Fruit fly (Drosophila melanogaster) whole organism, embryonic: ENCODE measurements around the gene CG32413.

ENCODE experiments used
- C15 ChIP-seq: fragments of 200-800 bp; sonication (Bioruptor generic); IDR thresholded peaks from 3 replicates; pipeline ENCODE4 v1.3.6; 2022; ENCODE audit warnings: missing biosample characterization, missing genetic modification characterization
- CG12769 ChIP-seq: fragments of 200-800 bp; sonication (Bioruptor generic); optimal IDR thresholded peaks from 2 replicates; lab custom pipeline; 2019; ENCODE audit warnings: missing biosample characterization, mild to moderate bottlenecking, missing genetic modification characterization, moderate library complexity
- CG13296 ChIP-seq: fragments of 200-800 bp; sonication (Bioruptor generic); optimal IDR thresholded peaks from 3 replicates; lab custom pipeline; 2018; ENCODE audit warnings: missing biosample characterization, mild to moderate bottlenecking, missing genetic modification characterization
- CG13424 ChIP-seq: fragments of 200-800 bp; sonication (Bioruptor generic); optimal IDR thresholded peaks from 2 replicates; lab custom pipeline; 2019; ENCODE audit warnings: missing biosample characterization, mild to moderate bottlenecking, missing genetic modification characterization, moderate library complexity
- CG13775 ChIP-seq: fragments of 200-800 bp; sonication (Bioruptor generic); optimal IDR thresholded peaks from 3 replicates; lab custom pipeline; 2017; ENCODE audit warnings: missing biosample characterization, mild to moderate bottlenecking, missing genetic modification characterization
- CG15601 ChIP-seq: fragments of 200-800 bp; sonication (Bioruptor generic); optimal IDR thresholded peaks from 3 replicates; lab custom pipeline; 2019; ENCODE audit warnings: missing biosample characterization, mild to moderate bottlenecking, missing genetic modification characterization, moderate library complexity
- CG17912 ChIP-seq: fragments of 200-800 bp; sonication (Bioruptor generic); optimal IDR thresholded peaks from 2 replicates; lab custom pipeline; 2018; ENCODE audit warnings: missing biosample characterization, mild to moderate bottlenecking, missing genetic modification characterization
- CG2120 ChIP-seq: fragments of 200-800 bp; sonication (Bioruptor generic); optimal IDR thresholded peaks from 3 replicates; lab custom pipeline; 2016; ENCODE audit warnings: missing biosample characterization, missing genetic modification characterization
- CG32772 ChIP-seq: fragments of 200-800 bp; sonication (Bioruptor generic); IDR thresholded peaks from 2 replicates; pipeline ENCODE4 v1.3.6; 2022; ENCODE audit warnings: missing biosample characterization, missing genetic modification characterization
- CG34422 ChIP-seq: fragments of 200-800 bp; sonication (Bioruptor generic); IDR thresholded peaks from 3 replicates; pipeline ENCODE4 v1.3.6; 2022; ENCODE audit warnings: missing biosample characterization, missing genetic modification characterization
- CG3838 ChIP-seq: fragments of 200-800 bp; sonication (Bioruptor generic); optimal IDR thresholded peaks from 3 replicates; lab custom pipeline; 2016; ENCODE audit warnings: missing biosample characterization, missing genetic modification characterization
- CG43689 ChIP-seq: fragments of 200-800 bp; sonication (Bioruptor generic); IDR thresholded peaks from 2 replicates; pipeline ENCODE4 v1.3.6; 2022; ENCODE audit warnings: missing biosample characterization, missing genetic modification characterization
- CG4617 ChIP-seq: fragments of 200-800 bp; sonication (Bioruptor generic); optimal IDR thresholded peaks from 3 replicates; lab custom pipeline; 2016; ENCODE audit warnings: missing biosample characterization, missing genetic modification characterization, borderline replicate concordance
- CG4820 ChIP-seq: fragments of 200-800 bp; sonication (Bioruptor generic); optimal IDR thresholded peaks from 3 replicates; lab custom pipeline; 2016; ENCODE audit warnings: missing biosample characterization, missing genetic modification characterization
- Chrac-16 ChIP-seq: fragments of 200-800 bp; sonication (Bioruptor generic); optimal IDR thresholded peaks from 3 replicates; lab custom pipeline; 2016; ENCODE audit warnings: missing biosample characterization, missing genetic modification characterization
- CkIIα-i1 ChIP-seq: fragments of 200-800 bp; sonication (Bioruptor generic); IDR thresholded peaks from 2 replicates; pipeline ENCODE4 v1.3.6; 2022; ENCODE audit warnings: missing biosample characterization, missing genetic modification characterization
- CrebB ChIP-seq: fragments of 200-800 bp; sonication (Bioruptor generic); optimal IDR thresholded peaks from 3 replicates; lab custom pipeline; 2018; ENCODE audit warnings: missing biosample characterization, mild to moderate bottlenecking, missing genetic modification characterization
- D19A ChIP-seq: fragments of 200-800 bp; optimal IDR thresholded peaks from 3 replicates; lab custom pipeline; 2019; ENCODE audit warnings: missing biosample characterization, mild to moderate bottlenecking, missing genetic modification characterization, moderate library complexity
- Dbx ChIP-seq: fragments of 200-800 bp; sonication (Bioruptor generic); IDR thresholded peaks from 3 replicates; pipeline ENCODE4 v1.3.6; 2022; ENCODE audit warnings: missing biosample characterization, missing genetic modification characterization
- Dek ChIP-seq: fragments of 200-800 bp; sonication (Bioruptor generic); optimal IDR thresholded peaks from 3 replicates; lab custom pipeline; 2019; ENCODE audit warnings: missing biosample characterization, mild to moderate bottlenecking, missing genetic modification characterization, moderate library complexity
- Dip3 ChIP-seq: fragments of 200-800 bp; sonication (Bioruptor generic); optimal IDR thresholded peaks from 3 replicates; lab custom pipeline; 2016; ENCODE audit warnings: missing biosample characterization, missing genetic modification characterization
- Dll ChIP-seq: fragments of 200-800 bp; sonication (Bioruptor generic); IDR thresholded peaks from 4 replicates; pipeline ENCODE4 v1.3.6; 2022; ENCODE audit warnings: missing biosample characterization, missing genetic modification characterization; ENCODE audit not compliant: partially characterized antibody
- Doc3 ChIP-seq: fragments of 200-800 bp; sonication (Bioruptor generic); IDR thresholded peaks from 3 replicates; pipeline ENCODE4 v1.3.6; 2022; ENCODE audit warnings: missing biosample characterization, missing genetic modification characterization; ENCODE audit not compliant: partially characterized antibody
- ERR ChIP-seq: fragments of 200-800 bp; sonication (Bioruptor generic); optimal IDR thresholded peaks from 2 replicates; lab custom pipeline; 2016; ENCODE audit warnings: missing biosample characterization, missing genetic modification characterization
- HmgD ChIP-seq: fragments of 200-800 bp; sonication (Bioruptor generic); optimal IDR thresholded peaks from 3 replicates; lab custom pipeline; 2016; ENCODE audit warnings: missing biosample characterization, missing genetic modification characterization
- Hmr ChIP-seq: fragments of 200-800 bp; sonication (Bioruptor generic); optimal IDR thresholded peaks from 3 replicates; lab custom pipeline; 2017; ENCODE audit warnings: mild to moderate bottlenecking, missing biosample characterization, missing genetic modification reagents, missing genetic modification characterization
- Hmx ChIP-seq: fragments of 200-800 bp; sonication (Bioruptor generic); optimal IDR thresholded peaks from 2 replicates; lab custom pipeline; 2016; ENCODE audit warnings: missing biosample characterization, missing genetic modification characterization
- Hr78 ChIP-seq, 2 experiments: fragments of 200-800 bp in 1 of 2; fragments of >200 bp in 1 of 2; sonication (Bioruptor generic) in 1 of 2; optimal IDR thresholded peaks; 2 replicates each; lab custom pipeline; 2017 to 2019; ENCODE audit warnings: missing biosample characterization in 2 of 2, missing genetic modification characterization in 2 of 2, mild to moderate bottlenecking in 1 of 2, moderate library complexity in 1 of 2
- Lhr ChIP-seq: fragments of 200-800 bp; sonication (Bioruptor generic); optimal IDR thresholded peaks from 3 replicates; lab custom pipeline; 2017; ENCODE audit warnings: mild to moderate bottlenecking, missing biosample characterization, missing genetic modification reagents, missing genetic modification characterization
- NFAT ChIP-seq: fragments of 200-800 bp; sonication (Bioruptor generic); IDR thresholded peaks from 2 replicates; pipeline ENCODE4 v1.3.6; 2022; ENCODE audit warnings: missing biosample characterization, missing genetic modification characterization
- NK7.1 ChIP-seq: fragments of 200-800 bp; sonication (Bioruptor generic); optimal IDR thresholded peaks from 3 replicates; lab custom pipeline; 2016; ENCODE audit warnings: missing biosample characterization, missing genetic modification characterization
- Poxn ChIP-seq: fragments of 200-800 bp; sonication (Bioruptor generic); IDR thresholded peaks from 2 replicates; pipeline ENCODE4 v1.3.6; 2022; ENCODE audit warnings: missing biosample characterization, missing genetic modification characterization
- ac ChIP-seq: fragments of 200-800 bp; sonication (Bioruptor generic); optimal IDR thresholded peaks from 3 replicates; lab custom pipeline; 2017; ENCODE audit warnings: missing biosample characterization, mild to moderate bottlenecking, missing genetic modification characterization
- bab2 ChIP-seq: fragments of 200-800 bp; sonication (Bioruptor generic); optimal IDR thresholded peaks from 2 replicates; lab custom pipeline; 2016; ENCODE audit warnings: missing biosample characterization, missing genetic modification characterization
- cad ChIP-seq: fragments of >200 bp; optimal IDR thresholded peaks from 2 replicates; lab custom pipeline; 2017; ENCODE audit warnings: missing biosample characterization, missing genetic modification characterization
- caup ChIP-seq: fragments of 200-800 bp; sonication (Bioruptor generic); optimal IDR thresholded peaks from 3 replicates; lab custom pipeline; 2017; ENCODE audit warnings: missing biosample characterization, mild to moderate bottlenecking, missing genetic modification characterization, moderate library complexity; ENCODE audit not compliant: severe bottlenecking
- cg ChIP-seq: fragments of 200-800 bp; sonication (Bioruptor generic); optimal IDR thresholded peaks from 3 replicates; lab custom pipeline; 2019; ENCODE audit warnings: missing biosample characterization, mild to moderate bottlenecking, missing genetic modification characterization, moderate library complexity
- crol ChIP-seq: fragments of 200-800 bp; sonication (Bioruptor generic); IDR thresholded peaks from 2 replicates; pipeline ENCODE4 v1.3.6; 2022; ENCODE audit warnings: missing biosample characterization, missing genetic modification characterization
- dan ChIP-seq: fragments of 200-800 bp; sonication (Bioruptor generic); IDR thresholded peaks from 2 replicates; pipeline ENCODE4 v1.3.6; 2022; ENCODE audit warnings: missing biosample characterization, missing genetic modification characterization
- gcm ChIP-seq: fragments of 200-800 bp; sonication (Bioruptor generic); optimal IDR thresholded peaks from 2 replicates; lab custom pipeline; 2019; ENCODE audit warnings: missing biosample characterization, mild to moderate bottlenecking, missing genetic modification characterization, moderate library complexity
- klu ChIP-seq: fragments of 200-800 bp; sonication (Bioruptor generic); IDR thresholded peaks from 2 replicates; pipeline ENCODE4 v1.3.6; 2022; ENCODE audit warnings: missing biosample characterization, missing genetic modification characterization
- knrl ChIP-seq: fragments of 200-800 bp; sonication (Bioruptor generic); IDR thresholded peaks from 3 replicates; pipeline ENCODE4 v1.3.6; 2022; ENCODE audit warnings: missing biosample characterization, missing genetic modification characterization; ENCODE audit not compliant: partially characterized antibody
- nmo ChIP-seq: fragments of 200-800 bp; sonication (Bioruptor generic); optimal IDR thresholded peaks from 2 replicates; lab custom pipeline; 2018; ENCODE audit warnings: missing biosample characterization, mild to moderate bottlenecking, missing genetic modification characterization, moderate library complexity
- ranshi ChIP-seq: fragments of 200-800 bp; sonication (Bioruptor generic); IDR thresholded peaks from 2 replicates; pipeline ENCODE4 v1.3.6; 2022; ENCODE audit warnings: missing biosample characterization, missing genetic modification characterization
- so ChIP-seq: fragments of 200-800 bp; sonication (Bioruptor generic); IDR thresholded peaks from 3 replicates; pipeline ENCODE4 v1.3.6; 2022; ENCODE audit warnings: missing biosample characterization, missing genetic modification characterization
- stwl ChIP-seq: fragments of 200-800 bp; sonication (Bioruptor generic); optimal IDR thresholded peaks from 3 replicates; lab custom pipeline; 2018; ENCODE audit warnings: missing biosample characterization, mild to moderate bottlenecking, missing genetic modification characterization, moderate library complexity
- vnd ChIP-seq: fragments of 200-800 bp; sonication (Bioruptor generic); IDR thresholded peaks from 3 replicates; pipeline ENCODE4 v1.3.6; 2022; ENCODE audit warnings: missing biosample characterization, missing genetic modification characterization; ENCODE audit not compliant: partially characterized antibody
- wdn ChIP-seq: fragments of 200-800 bp; sonication (Bioruptor generic); IDR thresholded peaks from 2 replicates; pipeline ENCODE4 v1.3.6; 2022; ENCODE audit warnings: missing biosample characterization, missing genetic modification characterization
- zfh1 ChIP-seq: fragments of 200-800 bp; sonication (Bioruptor generic); IDR thresholded peaks from 3 replicates; pipeline ENCODE4 v1.3.6; 2022; ENCODE audit warnings: missing biosample characterization, missing genetic modification characterization

CG32413 gene

DNA sequence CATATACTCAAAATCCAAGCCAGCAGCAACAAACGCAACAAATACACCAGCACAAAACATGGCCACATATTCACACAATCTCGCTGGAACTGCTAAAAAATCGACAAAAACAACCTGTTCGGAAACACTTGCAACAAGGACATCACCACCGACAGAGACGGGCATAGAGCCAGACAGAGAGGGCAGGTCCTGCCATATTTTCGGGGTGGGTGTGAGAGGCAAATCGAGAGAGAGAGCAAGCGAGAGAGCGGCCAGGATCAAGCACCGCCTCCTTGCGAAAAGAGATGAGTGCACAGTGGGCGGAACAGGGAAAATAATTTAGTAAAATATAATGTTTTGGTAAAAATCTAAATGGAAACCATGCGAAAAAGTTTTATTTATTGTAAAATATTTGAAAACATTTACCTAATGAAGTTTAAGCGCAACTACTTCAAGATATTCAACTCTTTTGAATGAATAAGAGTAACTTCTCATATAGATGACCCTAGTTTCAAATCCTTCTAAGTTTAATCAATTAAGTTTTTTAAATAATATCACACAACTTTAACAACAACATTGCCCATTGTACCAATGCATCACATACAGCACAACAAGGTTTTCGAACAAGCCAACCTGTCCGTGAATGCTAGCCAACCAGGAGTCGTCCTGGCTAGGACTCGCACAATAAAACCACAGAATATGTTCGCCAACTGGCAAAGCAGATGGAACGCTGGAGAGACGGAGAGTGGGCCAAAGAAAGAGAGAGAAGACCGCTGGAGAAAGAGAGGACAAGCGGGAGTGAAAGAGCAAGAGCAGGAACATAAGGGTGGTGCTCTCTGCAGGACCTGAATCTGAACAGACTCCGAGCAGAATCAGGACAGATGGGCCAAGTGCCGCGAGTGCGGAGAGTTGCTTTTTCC is 22.3 kb downstream of the CG32413 start (continued):
- TF ChIP-seq Poxn (GFP tag; lab: Robert Waterston, UW), result no peak
- TF ChIP-seq Dbx (GFP tag; lab: Robert Waterston, UW), result no peak
- no peak for TF ChIP-seq NK7.1 (GFP tag; lab: Kevin White, UChicago)
- no peak for TF ChIP-seq zfh1 (GFP tag; lab: Robert Waterston, UW)
- no peak for TF ChIP-seq CG2120 (GFP tag; lab: Kevin White, UChicago)
- TF ChIP-seq Dek (tag; lab: Kevin White, UChicago), result no peak
- no peak for TF ChIP-seq CG43689 (GFP tag; lab: Robert Waterston, UW)
- no peak for TF ChIP-seq Dip3 (GFP tag; lab: Kevin White, UChicago)
- TF ChIP-seq klu (GFP tag; lab: Robert Waterston, UW), result no peak
- TF ChIP-seq nmo (GFP tag; lab: Kevin White, UChicago), result peak; percentile 76
- TF ChIP-seq CG15601 (tag; lab: Kevin White, UChicago), result peak; percentile 48
- no peak for TF ChIP-seq caup (GFP tag; lab: Kevin White, UChicago)
- TF ChIP-seq so, result peak; percentile 61; the same call in 2 of the 3 replicates
- peak; percentile 16 for TF ChIP-seq Lhr (GFP tag; lab: Kevin White, UChicago)
- TF ChIP-seq CG4820, result no peak
- TF ChIP-seq NFAT (GFP tag; lab: Robert Waterston, UW), result no peak
- TF ChIP-seq Hmx (GFP tag; lab: Kevin White, UChicago), result no peak
- TF ChIP-seq CrebB (tag; lab: Kevin White, UChicago), result no peak
- no peak for TF ChIP-seq gcm (GFP tag; lab: Kevin White, UChicago)
- no peak for TF ChIP-seq CG12769 (tag; lab: Kevin White, UChicago)
- peak; percentile 60 for TF ChIP-seq Hmr (GFP tag; lab: Kevin White, UChicago)
- no peak for TF ChIP-seq CkIIα-i1
- no peak for TF ChIP-seq CG3838 (GFP tag; lab: Kevin White, UChicago)
- no peak for TF ChIP-seq ranshi (GFP tag; lab: Robert Waterston, UW)
- TF ChIP-seq ac, result peak; percentile 54
- peak; percentile 69 for TF ChIP-seq CG13775
- no peak for TF ChIP-seq HmgD (GFP tag; lab: Kevin White, UChicago)
- peak; percentile 71 for TF ChIP-seq CG13424
- no peak for TF ChIP-seq ERR
- TF ChIP-seq CG34422, result no peak
- TF ChIP-seq cg (GFP tag; lab: Kevin White, UChicago), result no peak
- TF ChIP-seq D19A, result no peak
- no peak for TF ChIP-seq knrl (GFP tag; lab: Robert Waterston, UW)
- no peak for TF ChIP-seq bab2 (GFP tag; lab: Kevin White, UChicago)
- TF ChIP-seq CG4617, result no peak
- no peak for TF ChIP-seq CG17912 (GFP tag; lab: Kevin White, UChicago)
- TF ChIP-seq Chrac-16 (GFP tag; lab: Kevin White, UChicago), result peak; percentile 56
- TF ChIP-seq CG32772 (GFP tag; lab: Robert Waterston, UW), result no peak
- TF ChIP-seq wdn (GFP tag; lab: Robert Waterston, UW), result 0 out of 2 replicates have a peak, but pooled peaks have one; percentile 4
- TF ChIP-seq Doc3, result no peak
- no peak for TF ChIP-seq crol (GFP tag; lab: Robert Waterston, UW)
- no peak for TF ChIP-seq vnd (GFP tag; lab: Robert Waterston, UW)
- no peak for TF ChIP-seq Hr78 (GFP tag; optimal IDR thresholded peaks at IDR 0.05; lab: Kevin White, UChicago)
- no peak for TF ChIP-seq CG13296 (GFP tag; lab: Kevin White, UChicago)
- TF ChIP-seq dan, result no peak
- no peak for TF ChIP-seq Dll (GFP tag; lab: Robert Waterston, UW)
- TF ChIP-seq stwl (tag; lab: Kevin White, UChicago), result no peak
- no peak for TF ChIP-seq cad (GFP tag; lab: Kevin White, UChicago)
- TF ChIP-seq C15, result no peak
